Fruit fly (Drosophila melanogaster): Measurements from ENCODE around the gene CG32457.
A peak's percentile ranks its signal among the peaks of the same experiment; 100 is the strongest.

The CG32457 gene

dm6 chr3L:23015681-23016080 is 28.2 kb downstream of the CG32457 start (continued):
- TF ChIP-seq CG2129 (GFP tag; IDR thresholded peaks at IDR 0.05; ENCODE audit: partially characterized antibody) = no peak
- no peak for TF ChIP-seq oc (tag; optimal IDR thresholded peaks at IDR 0.05)
- TF ChIP-seq phol (tag; optimal IDR thresholded peaks at IDR 0.05) = no peak
- no peak for TF ChIP-seq CG4424 (GFP tag; optimal IDR thresholded peaks at IDR 0.05)
- peak; percentile 91 for TF ChIP-seq Ets65A (GFP tag)
- no peak for TF ChIP-seq lov (optimal IDR thresholded peaks at IDR 0.05)
- no peak for TF ChIP-seq lov (GFP tag; IDR thresholded peaks at IDR 0.05)
- no peak for TF ChIP-seq schlank (tag; optimal IDR thresholded peaks at IDR 0.05)
- no peak for TF ChIP-seq z (GFP tag; IDR thresholded peaks at IDR 0.05)
- no peak for TF ChIP-seq CrebB (tag; optimal IDR thresholded peaks at IDR 0.05)
- TF ChIP-seq CTCF (GFP tag; optimal IDR thresholded peaks at IDR 0.05) = no peak
- no peak for TF ChIP-seq ab (GFP tag; optimal IDR thresholded peaks at IDR 0.05)
- TF ChIP-seq BEAF-32 (GFP tag; optimal IDR thresholded peaks at IDR 0.05) = peak; percentile 43
- no peak for TF ChIP-seq ci (GFP tag; IDR thresholded peaks at IDR 0.05)
- no peak for TF ChIP-seq exex (tag; optimal IDR thresholded peaks at IDR 0.05)
- TF ChIP-seq CG17186 (GFP tag; optimal IDR thresholded peaks at IDR 0.05) = peak; percentile 2
- no peak for TF ChIP-seq ash1 (GFP tag; optimal IDR thresholded peaks at IDR 0.05)
- TF ChIP-seq CG15601 (tag; optimal IDR thresholded peaks at IDR 0.05) = no peak
- no peak for TF ChIP-seq CG3838 (GFP tag; optimal IDR thresholded peaks at IDR 0.05)
- no peak for TF ChIP-seq CG7786 (GFP tag; optimal IDR thresholded peaks at IDR 0.05)
- TF ChIP-seq da (GFP tag; optimal IDR thresholded peaks at IDR 0.05) = no peak
- TF ChIP-seq lmd (GFP tag; IDR thresholded peaks at IDR 0.05) = no peak
- no peak for TF ChIP-seq CG3995 (GFP tag; optimal IDR thresholded peaks at IDR 0.05)
- TF ChIP-seq CG8290 (GFP tag; optimal IDR thresholded peaks at IDR 0.05) = peak; percentile 54
- no peak for TF ChIP-seq CG8290 (tag; optimal IDR thresholded peaks at IDR 0.05)
- no peak for TF ChIP-seq NfI (GFP tag; optimal IDR thresholded peaks at IDR 0.05)
- no peak for TF ChIP-seq cad (GFP tag; optimal IDR thresholded peaks at IDR 0.05)
- TF ChIP-seq tll (GFP tag; optimal IDR thresholded peaks at IDR 0.05) = no peak
- TF ChIP-seq gcm2 (GFP tag; optimal IDR thresholded peaks at IDR 0.05) = no peak
- TF ChIP-seq shn (GFP tag; optimal IDR thresholded peaks at IDR 0.05) = no peak
- no peak for TF ChIP-seq CG9876 (GFP tag; optimal IDR thresholded peaks at IDR 0.05)
- TF ChIP-seq CG3726 (GFP tag; IDR thresholded peaks at IDR 0.05) = no peak
- TF ChIP-seq CG6791 (GFP tag; IDR thresholded peaks at IDR 0.05; ENCODE audit: partially characterized antibody) = peak; percentile 55; the same call in 2 of the 3 replicates
- no peak for TF ChIP-seq CG6683 (GFP tag; optimal IDR thresholded peaks at IDR 0.05)
- no peak for TF ChIP-seq CG16779 (GFP tag; IDR thresholded peaks at IDR 0.05)
- no peak for TF ChIP-seq MTF-1 (GFP tag; optimal IDR thresholded peaks at IDR 0.05; ENCODE audit: borderline replicate concordance)
- no peak for TF ChIP-seq en (GFP tag; optimal IDR thresholded peaks at IDR 0.05)
- no peak for TF ChIP-seq Elba2 (GFP tag; optimal IDR thresholded peaks at IDR 0.05)
- TF ChIP-seq lbe (GFP tag; optimal IDR thresholded peaks at IDR 0.05) = no peak
- no peak for TF ChIP-seq CG12071 (GFP tag; optimal IDR thresholded peaks at IDR 0.05)
- no peak for TF ChIP-seq tin (GFP tag; optimal IDR thresholded peaks at IDR 0.05)
- TF ChIP-seq Bgb (GFP tag; IDR thresholded peaks at IDR 0.05; ENCODE audit: partially characterized antibody) = no peak
- no peak for TF ChIP-seq row (GFP tag; IDR thresholded peaks at IDR 0.05)
- peak; percentile 35 for TF ChIP-seq Ets97D (GFP tag; optimal IDR thresholded peaks at IDR 0.05)
- no peak for TF ChIP-seq org-1 (GFP tag; optimal IDR thresholded peaks at IDR 0.05)
- no peak for TF ChIP-seq CG18764 (GFP tag; optimal IDR thresholded peaks at IDR 0.05)
- no peak for TF ChIP-seq Trl (optimal IDR thresholded peaks at IDR 0.05)
- no peak for TF ChIP-seq Trl (GFP tag; optimal IDR thresholded peaks at IDR 0.05)
- TF ChIP-seq CG2116 (GFP tag; optimal IDR thresholded peaks at IDR 0.05) = peak; percentile 96
- no peak for TF ChIP-seq luna (GFP tag; optimal IDR thresholded peaks at IDR 0.05)
- no peak for TF ChIP-seq cato (GFP tag; optimal IDR thresholded peaks at IDR 0.05; ENCODE audit: borderline replicate concordance)
- TF ChIP-seq trem (tag; optimal IDR thresholded peaks at IDR 0.05) = peak; percentile 10
- TF ChIP-seq Nf-YA (GFP tag; IDR thresholded peaks at IDR 0.05) = no peak
- TF ChIP-seq CG9727 (GFP tag; optimal IDR thresholded peaks at IDR 0.05) = no peak
